5 fruit fly cellular contexts compared by ENCODE assay signal in the genomic region with DNA sequence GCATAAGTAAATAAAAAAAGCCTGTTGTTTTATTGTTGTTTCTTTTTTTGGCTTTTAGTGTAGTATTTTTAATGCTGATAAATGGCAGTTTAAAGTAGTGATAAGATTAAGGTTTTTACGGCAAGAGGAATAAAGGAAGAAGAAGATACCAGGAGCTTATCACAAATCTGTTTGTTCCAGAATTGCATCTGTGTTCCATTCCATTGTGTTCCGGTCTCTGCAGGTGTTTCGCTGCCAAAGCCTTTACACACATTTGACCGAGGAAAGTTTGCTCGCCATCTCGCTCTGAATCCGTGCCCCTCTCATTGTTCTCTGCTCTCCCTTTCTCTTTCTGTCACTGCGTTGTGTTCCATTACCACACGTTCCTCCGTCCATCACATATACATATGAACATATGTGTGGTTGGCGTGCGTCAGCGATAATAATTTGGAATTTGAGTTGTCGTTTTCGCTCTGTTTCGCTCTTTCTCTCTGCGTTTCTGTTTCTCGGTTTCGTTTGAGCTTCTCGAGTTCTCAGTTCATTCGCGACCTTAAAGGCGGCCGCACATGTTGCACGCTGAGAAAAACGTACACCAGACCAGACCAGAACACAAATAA.
TF ChIP-seq lines count a peak whose summit lies in the region.

No protein-coding gene starts in this region.

- TF ChIP-seq CTCF in whole organism, embryonic (GFP tag; optimal IDR thresholded peaks at IDR 0.05; lab: Kevin White, UChicago), result no peak

TF ChIP-seq in whole organism, adult, 20 proteins besides CTCF, POLR2A, EP300 and RAD21:
- TF ChIP-seq Hr96 (GFP tag; optimal IDR thresholded peaks at IDR 0.05; lab: Kevin White, UChicago) (no peak), kay (GFP tag; lab: Kevin White, UChicago; ENCODE audit: borderline replicate concordance) (peak; percentile 62), Mnt (GFP tag; optimal IDR thresholded peaks at IDR 0.05; lab: Kevin White, UChicago) (peak; percentile 79), tj (GFP tag; optimal IDR thresholded peaks at IDR 0.05; lab: Kevin White, UChicago) (peak; percentile 94), pad (GFP tag; optimal IDR thresholded peaks at IDR 0.05; lab: Kevin White, UChicago) (peak; percentile 78), toe (GFP tag; optimal IDR thresholded peaks at IDR 0.05; lab: Kevin White, UChicago) (no peak), CG7045 (GFP tag; optimal IDR thresholded peaks at IDR 0.05; lab: Kevin White, UChicago) (no peak), CG7101 (tag; optimal IDR thresholded peaks at IDR 0.05; lab: Kevin White, UChicago) (peak; percentile 10), bab1 (GFP tag; optimal IDR thresholded peaks at IDR 0.05; lab: Kevin White, UChicago) (peak; percentile 34), CG14711 (tag; optimal IDR thresholded peaks at IDR 0.05; lab: Kevin White, UChicago) (no peak), cic (GFP tag; optimal IDR thresholded peaks at IDR 0.05; lab: Kevin White, UChicago) (peak; percentile 71), CG33017 (tag; optimal IDR thresholded peaks at IDR 0.05; lab: Kevin White, UChicago) (no peak), Crg-1 (GFP tag; optimal IDR thresholded peaks at IDR 0.05; lab: Kevin White, UChicago) (no peak), CG1620 (GFP tag; optimal IDR thresholded peaks at IDR 0.05; lab: Kevin White, UChicago) (no peak)

TF ChIP-seq in whole organism, embryonic, 481 proteins besides CTCF, POLR2A, EP300 and RAD21 (continues in another document):
- TF ChIP-seq ranshi (GFP tag; IDR thresholded peaks at IDR 0.05; lab: Robert Waterston, UW) (no peak), CG4707 (GFP tag; optimal IDR thresholded peaks at IDR 0.05; lab: Kevin White, UChicago) (no peak), CG12104 (GFP tag; optimal IDR thresholded peaks at IDR 0.05; lab: Kevin White, UChicago) (peak; percentile 10), CG4820 (GFP tag; optimal IDR thresholded peaks at IDR 0.05; lab: Kevin White, UChicago) (no peak), cwo (GFP tag; optimal IDR thresholded peaks at IDR 0.05; lab: Kevin White, UChicago) (peak; percentile 36), PHDP (tag; optimal IDR thresholded peaks at IDR 0.05; lab: Kevin White, UChicago) (peak; percentile 38), CG2875 (GFP tag; optimal IDR thresholded peaks at IDR 0.05; lab: Kevin White, UChicago) (no peak), kay (GFP tag; optimal IDR thresholded peaks at IDR 0.05; lab: Kevin White, UChicago) (peak; percentile 45), CG17385 (GFP tag; optimal IDR thresholded peaks at IDR 0.05; lab: Kevin White, UChicago) (peak; percentile 64), CG18599 (GFP tag; optimal IDR thresholded peaks at IDR 0.05; lab: Kevin White, UChicago) (peak; percentile 39), nom (GFP tag; optimal IDR thresholded peaks at IDR 0.05; lab: Kevin White, UChicago) (peak; percentile 71), sens (GFP tag; lab: Kevin White, UChicago) (peak; percentile 81), CG1602 (GFP tag; optimal IDR thresholded peaks at IDR 0.05; lab: Kevin White, UChicago) (no peak), CG6254 (GFP tag; optimal IDR thresholded peaks at IDR 0.05; lab: Kevin White, UChicago) (no peak), lbe (GFP tag; optimal IDR thresholded peaks at IDR 0.05; lab: Kevin White, UChicago) (peak; percentile 56), CG9932 (GFP tag; IDR thresholded peaks at IDR 0.05; lab: Robert Waterston, UW) (no peak), Hr78 (GFP tag; optimal IDR thresholded peaks at IDR 0.05; lab: Kevin White, UChicago) (no peak), exex (tag; optimal IDR thresholded peaks at IDR 0.05; lab: Kevin White, UChicago) (peak; percentile 72), CG8478 (optimal IDR thresholded peaks at IDR 0.05; lab: Kevin White, UChicago) (no peak)

TF ChIP-seq in whole organism, prepupa, 60 proteins besides CTCF, POLR2A, EP300 and RAD21 (continues in another document):
- TF ChIP-seq svp (GFP tag; lab: Kevin White, UChicago) (peak; percentile 88), Eip93F (GFP tag; optimal IDR thresholded peaks at IDR 0.05; lab: Kevin White, UChicago) (no peak), CG3919 (GFP tag; optimal IDR thresholded peaks at IDR 0.05; lab: Kevin White, UChicago) (peak; percentile 28), CG6808 (GFP tag; optimal IDR thresholded peaks at IDR 0.05; lab: Kevin White, UChicago) (peak; percentile 49), Blimp-1 (GFP tag; optimal IDR thresholded peaks at IDR 0.05; lab: Kevin White, UChicago) (peak; percentile 58), Sox102F (GFP tag; optimal IDR thresholded peaks at IDR 0.05; lab: Kevin White, UChicago) (peak; percentile 71), vri (GFP tag; optimal IDR thresholded peaks at IDR 0.05; lab: Kevin White, UChicago) (peak; percentile 84), CG6854 (GFP tag; optimal IDR thresholded peaks at IDR 0.05; lab: Kevin White, UChicago) (peak; percentile 39), Eip75B (GFP tag; optimal IDR thresholded peaks at IDR 0.05; lab: Kevin White, UChicago) (peak; percentile 5), CG10669 (GFP tag; optimal IDR thresholded peaks at IDR 0.05; lab: Kevin White, UChicago) (no peak), CG32006 (GFP tag; optimal IDR thresholded peaks at IDR 0.05; lab: Kevin White, UChicago) (no peak), CG1621 (tag; optimal IDR thresholded peaks at IDR 0.05; lab: Kevin White, UChicago) (peak; percentile 16), Lpt (GFP tag; optimal IDR thresholded peaks at IDR 0.05; lab: Kevin White, UChicago) (no peak), dsx (GFP tag; optimal IDR thresholded peaks at IDR 0.05; lab: Kevin White, UChicago; ENCODE audit: poor library complexity, severe bottlenecking) (peak; percentile 40), net (GFP tag; optimal IDR thresholded peaks at IDR 0.05; lab: Kevin White, UChicago) (peak; percentile 15), CG8119 (GFP tag; IDR thresholded peaks at IDR 0.05; lab: Robert Waterston, UW) (0 out of 3 replicates have a peak, but pooled peaks have one; percentile 34), CG3032 (tag; optimal IDR thresholded peaks at IDR 0.05; lab: Kevin White, UChicago) (peak; percentile 2), CG8319 (GFP tag; optimal IDR thresholded peaks at IDR 0.05; lab: Kevin White, UChicago) (no peak)

TF ChIP-seq in whole organism, pupa, 21 proteins besides CTCF, POLR2A, EP300 and RAD21 (continues in another document):
- TF ChIP-seq CG17806 (tag; optimal IDR thresholded peaks at IDR 0.05; lab: Kevin White, UChicago) (no peak), CG13204 (GFP tag; optimal IDR thresholded peaks at IDR 0.05; lab: Kevin White, UChicago) (peak; percentile 28), CG4496 (GFP tag; IDR thresholded peaks at IDR 0.05; lab: Robert Waterston, UW) (0 out of 3 replicates have a peak, but pooled peaks have one; percentile 8), D1 (tag; optimal IDR thresholded peaks at IDR 0.05; lab: Kevin White, UChicago) (no peak), CG10348 (GFP tag; IDR thresholded peaks at IDR 0.05; lab: Robert Waterston, UW) (no peak), EcR (GFP tag; optimal IDR thresholded peaks at IDR 0.05; lab: Kevin White, UChicago) (peak; percentile 65), CG12605 (GFP tag; IDR thresholded peaks at IDR 0.05; lab: Robert Waterston, UW) (peak; percentile 54; the same call in 1 of the 2 replicates), CG15710 (tag; optimal IDR thresholded peaks at IDR 0.05; lab: Kevin White, UChicago) (no peak), Ets98B (GFP tag; IDR thresholded peaks at IDR 0.05; lab: Robert Waterston, UW) (peak; percentile 15; the same call in 1 of the 2 replicates), CG34367 (tag; optimal IDR thresholded peaks at IDR 0.05; lab: Kevin White, UChicago) (peak; percentile 0), fd96Ca (GFP tag; IDR thresholded peaks at IDR 0.05; lab: Robert Waterston, UW) (peak; percentile 30; the same call in 1 of the 3 replicates), CG32121 (GFP tag; IDR thresholded peaks at IDR 0.05; lab: Robert Waterston, UW) (no peak), Pif1A (GFP tag; optimal IDR thresholded peaks at IDR 0.05; lab: Kevin White, UChicago) (no peak), CG8301 (tag; optimal IDR thresholded peaks at IDR 0.05; lab: Kevin White, UChicago) (peak; percentile 12), rn (GFP tag; IDR thresholded peaks at IDR 0.05; lab: Robert Waterston, UW) (no peak), gl (tag; optimal IDR thresholded peaks at IDR 0.05; lab: Kevin White, UChicago) (peak; percentile 6), CG9948 (tag; optimal IDR thresholded peaks at IDR 0.05; lab: Kevin White, UChicago) (no peak), Pif1B (GFP tag; optimal IDR thresholded peaks at IDR 0.05; lab: Kevin White, UChicago) (peak; percentile 8), Snoo (tag; optimal IDR thresholded peaks at IDR 0.05; lab: Kevin White, UChicago) (no peak)

TF ChIP-seq in whole organism, wandering third instar larva, 38 proteins besides CTCF, POLR2A, EP300 and RAD21 (continues in another document):
- TF ChIP-seq pan (optimal IDR thresholded peaks at IDR 0.05; lab: Kevin White, UChicago) (no peak), Hr78 (GFP tag; optimal IDR thresholded peaks at IDR 0.05; lab: Kevin White, UChicago) (no peak), Vsx2 (GFP tag; optimal IDR thresholded peaks at IDR 0.05; lab: Kevin White, UChicago; ENCODE audit: partially characterized antibody) (peak; percentile 56), Myc (optimal IDR thresholded peaks at IDR 0.05; lab: Kevin White, UChicago) (no peak), HLH106 (tag; optimal IDR thresholded peaks at IDR 0.05; lab: Kevin White, UChicago) (no peak), dl (GFP tag; optimal IDR thresholded peaks at IDR 0.05; lab: Kevin White, UChicago; ENCODE audit: insufficient read depth in 1 of 2, partially characterized antibody in 2 of 2) (peak; percentile 10 to 62), h (GFP tag; optimal IDR thresholded peaks at IDR 0.05; lab: Kevin White, UChicago) (peak; percentile 75), Dfd (GFP tag; optimal IDR thresholded peaks at IDR 0.05; lab: Kevin White, UChicago) (no peak), fru (GFP tag; optimal IDR thresholded peaks at IDR 0.05; lab: Kevin White, UChicago) (peak; percentile 12), Rel (GFP tag; optimal IDR thresholded peaks at IDR 0.05; lab: Kevin White, UChicago) (no peak), Rel (tag; optimal IDR thresholded peaks at IDR 0.05; lab: Kevin White, UChicago) (peak; percentile 59), Dif (GFP tag; optimal IDR thresholded peaks at IDR 0.05; lab: Kevin White, UChicago; ENCODE audit: partially characterized antibody) (peak; percentile 82), sage (GFP tag; optimal IDR thresholded peaks at IDR 0.05; lab: Kevin White, UChicago) (no peak), woc (GFP tag; optimal IDR thresholded peaks at IDR 0.05; lab: Kevin White, UChicago) (no peak), CrebA (GFP tag; optimal IDR thresholded peaks at IDR 0.05; lab: Kevin White, UChicago; ENCODE audit: borderline replicate concordance) (peak; percentile 80), CG32264 (GFP tag; optimal IDR thresholded peaks at IDR 0.05; lab: Kevin White, UChicago) (no peak), br (GFP tag; optimal IDR thresholded peaks at IDR 0.05; lab: Kevin White, UChicago) (peak; percentile 11), psq (GFP tag; optimal IDR thresholded peaks at IDR 0.05; lab: Kevin White, UChicago) (peak; percentile 72), N (GFP tag; optimal IDR thresholded peaks at IDR 0.05; lab: Kevin White, UChicago) (no peak), jim (GFP tag; optimal IDR thresholded peaks at IDR 0.05; lab: Kevin White, UChicago) (no peak), Sp1 (GFP tag; optimal IDR thresholded peaks at IDR 0.05; lab: Kevin White, UChicago) (peak; percentile 13), foxo (GFP tag; optimal IDR thresholded peaks at IDR 0.05; lab: Kevin White, UChicago) (peak in 1 of 2 experiments; percentile 20)
